Worm (Caenorhabditis elegans): ENCODE results near the gene C27D9.2.

ce11 chrII:4772441-4772840 is 15.8 kb upstream of the C27D9.2 start:
- TF ChIP-seq nhr-77 (tag; optimal IDR thresholded peaks at IDR 0.05) (no peak), skn-1 (tag; optimal IDR thresholded peaks at IDR 0.05) (no peak), zag-1 (tag; optimal IDR thresholded peaks at IDR 0.05) (no peak), ZK546.5 (tag; optimal IDR thresholded peaks at IDR 0.05) (no peak), fos-1 (tag; optimal IDR thresholded peaks at IDR 0.05) (peak; percentile 2), snpc-4 (tag; optimal IDR thresholded peaks at IDR 0.05) (no peak), nhr-11 (tag; optimal IDR thresholded peaks at IDR 0.05) (no peak), mdl-1 (tag; optimal IDR thresholded peaks at IDR 0.05) (no peak), dmd-4 (tag; optimal IDR thresholded peaks at IDR 0.05) (no peak), sma-3 (GFP tag; optimal IDR thresholded peaks at IDR 0.05) (no peak), blmp-1 (tag; optimal IDR thresholded peaks at IDR 0.05; ENCODE audit: insufficient read depth) (peak; percentile 18), unc-39 (tag; optimal IDR thresholded peaks at IDR 0.05) (no peak), unc-62 (GFP tag; optimal IDR thresholded peaks at IDR 0.05) (no peak), R02D3.7 (tag; optimal IDR thresholded peaks at IDR 0.05) (no peak)
